Worm (Caenorhabditis elegans) whole organism, midembryonic: ENCODE data around the gene C04F5.2.

Source experiments
- T22C8.4 ChIP-seq: fragments of 200-800 bp; sonication (Bioruptor generic); IDR thresholded peaks from 2 replicates; pipeline ENCODE4 v1.3.6; 2022; ENCODE audit warnings: missing genetic modification characterization, missing compliant biosample characterization
- cog-1 ChIP-seq: sonication (generic microtip); optimal IDR thresholded peaks from 2 replicates; lab custom pipeline; 2016; ENCODE audit warnings: missing genetic modification characterization, missing compliant biosample characterization
- flt-1 ChIP-seq: fragments of 200-800 bp; sonication (Bioruptor generic); IDR thresholded peaks from 2 replicates; pipeline ENCODE4 v1.3.6; 2022; ENCODE audit warnings: missing genetic modification characterization, missing compliant biosample characterization
- klf-2 ChIP-seq: fragments of 200-800 bp; sonication (Bioruptor generic); conservative IDR thresholded peaks from 2 replicates; pipeline ENCODE4 v1.3.6; 2022; ENCODE audit warnings: missing genetic modification reagents, missing genetic modification characterization, missing compliant biosample characterization
- med-1 ChIP-seq: sonication (generic microtip); optimal IDR thresholded peaks from 2 replicates; lab custom pipeline; 2017; ENCODE audit warnings: missing genetic modification characterization, mild to moderate bottlenecking, missing compliant biosample characterization, antibody characterized with exemption, missing genetic modification reagents; ENCODE audit not compliant: insufficient read depth
- ref-1 ChIP-seq: fragments of 200-800 bp; sonication (Bioruptor generic); conservative IDR thresholded peaks from 2 replicates; pipeline ENCODE4 v1.3.6; 2022; ENCODE audit warnings: missing genetic modification reagents, missing genetic modification characterization, missing compliant biosample characterization
- ztf-23 ChIP-seq: fragments of 200-800 bp; sonication (Bioruptor generic); IDR thresholded peaks from 2 replicates; pipeline ENCODE4 v1.3.6; 2022; ENCODE audit warnings: missing genetic modification reagents, missing genetic modification characterization, missing compliant biosample characterization
- ztf-29 ChIP-seq: fragments of 200-800 bp; sonication (Bioruptor generic); IDR thresholded peaks from 2 replicates; pipeline ENCODE4 v1.3.6; 2022; ENCODE audit warnings: missing genetic modification reagents, missing genetic modification characterization, missing compliant biosample characterization

ce11 chrV:5107816-5108215, 10.9 kb upstream of the C04F5.2 start, which contains the start of gene srab-3:
- TF ChIP-seq flt-1 (no peak), ref-1 (GFP tag; lab: Robert Waterston, UW) (no peak), ztf-29 (GFP tag; lab: Robert Waterston, UW) (no peak), cog-1 (no peak), T22C8.4 (GFP tag; lab: Robert Waterston, UW) (no peak), med-1 (GFP tag; lab: Kevin White, UChicago) (no peak), klf-2 (GFP tag; lab: Robert Waterston, UW) (no peak), ztf-23 (GFP tag; lab: Robert Waterston, UW) (no peak)
